Fruit fly (Drosophila melanogaster): ENCODE results near the gene CG32107.

CG32107 gene

dm6 chr3L:12814806-12815205 lies 46.3 kb downstream of the CG32107 start:
- TF ChIP-seq CG8478 (optimal IDR thresholded peaks at IDR 0.05) (no peak), CTCF (optimal IDR thresholded peaks at IDR 0.05) (no peak)

- TF ChIP-seq CTCF (optimal IDR thresholded peaks at IDR 0.05) (no peak), CG8478 (optimal IDR thresholded peaks at IDR 0.05) (no peak)
These were observed 47.2 kb downstream of the CG32107 start, which contains the start of the genes Sf3a2 and CG42588 for dm6 chr3L:12813907-12814306. Gene Sf3a2, minus strand, starts transcription at chr3L:12814019. Gene CG42588, plus strand, starts transcription at chr3L:12814254.

- no peak for TF ChIP-seq CTCF (optimal IDR thresholded peaks at IDR 0.05)
- no peak for TF ChIP-seq CG8478 (optimal IDR thresholded peaks at IDR 0.05)
These were observed 52.7 kb downstream of the CG32107 start, which contains the start of gene CG32110 for dm6 chr3L:12808421-12808820. Gene CG32110, plus strand, starts transcription at chr3L:12808721.

All from S2 (cell line).